Worm (Caenorhabditis elegans) whole organism, midembryonic: ENCODE results near the gene C12D12.1.

Experiments used
- T22C8.4 ChIP-seq: fragments of 200-800 bp; sonication (Bioruptor generic); IDR thresholded peaks from 2 replicates; pipeline ENCODE4 v1.3.6; 2022; ENCODE audit warnings: missing genetic modification characterization, missing compliant biosample characterization

C12D12.1 gene

DNA sequence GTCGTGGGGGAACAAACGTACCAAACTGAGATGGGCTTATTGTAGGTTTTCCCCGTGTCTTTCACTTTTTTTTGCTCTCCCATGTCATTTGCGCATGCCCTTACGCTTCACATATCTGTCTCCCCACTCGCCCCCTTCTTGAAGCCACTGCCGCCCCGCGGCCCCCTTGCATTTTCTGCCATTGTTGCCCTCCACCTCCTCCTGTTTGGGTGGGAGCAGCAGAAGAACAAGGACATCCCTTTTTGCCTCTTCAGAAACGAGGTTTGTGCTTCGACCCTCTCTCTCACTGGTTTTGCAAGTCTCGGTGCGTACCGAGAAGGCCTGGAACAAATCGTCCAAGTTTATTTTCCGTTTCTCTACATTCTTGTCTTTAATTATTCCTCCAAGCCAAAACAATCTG is 55.1 kb downstream of the C12D12.1 start:
- no peak for TF ChIP-seq T22C8.4 (GFP tag; lab: Robert Waterston, UW)
